Fruit fly (Drosophila melanogaster) whole organism, prepupa: ENCODE measurements around the gene Pkg21D.

Source experiments
- Blimp-1 ChIP-seq: fragments of 200-800 bp; sonication (Bioruptor generic); optimal IDR thresholded peaks from 3 replicates; lab custom pipeline; 2017; ENCODE audit warnings: missing biosample characterization, missing genetic modification characterization, mild to moderate bottlenecking, moderate library complexity, missing genetic modification reagents
- CG10669 ChIP-seq: fragments of 200-800 bp; sonication (Bioruptor generic); optimal IDR thresholded peaks from 3 replicates; lab custom pipeline; 2018; ENCODE audit warnings: missing biosample characterization, mild to moderate bottlenecking, missing genetic modification characterization, moderate library complexity
- CG11762 ChIP-seq: fragments of 200-800 bp; sonication (Bioruptor generic); optimal IDR thresholded peaks from 3 replicates; lab custom pipeline; 2016; ENCODE audit warnings: missing biosample characterization, missing genetic modification characterization; ENCODE audit not compliant: insufficient read depth
- CG11902 ChIP-seq: fragments of 200-800 bp; sonication (Bioruptor generic); optimal IDR thresholded peaks from 3 replicates; lab custom pipeline; 2016; ENCODE audit warnings: missing biosample characterization, missing genetic modification characterization
- CG15336 ChIP-seq: fragments of 200-800 bp; sonication (Bioruptor generic); IDR thresholded peaks from 2 replicates; pipeline ENCODE4 v1.3.6; 2022; ENCODE audit warnings: missing biosample characterization, missing genetic modification characterization
- CG1621 ChIP-seq: fragments of 200-800 bp; sonication (Bioruptor generic); optimal IDR thresholded peaks from 3 replicates; lab custom pipeline; 2018; ENCODE audit warnings: missing biosample characterization, mild to moderate bottlenecking, missing genetic modification characterization
- CG16779 ChIP-seq: fragments of 200-800 bp; sonication (Bioruptor generic); optimal IDR thresholded peaks from 3 replicates; lab custom pipeline; 2017; ENCODE audit warnings: missing biosample characterization, mild to moderate bottlenecking, missing genetic modification characterization
- CG31627 ChIP-seq: fragments of 200-800 bp; sonication (Bioruptor generic); optimal IDR thresholded peaks from 3 replicates; lab custom pipeline; 2016; ENCODE audit warnings: missing biosample characterization, missing genetic modification characterization
- CG32006 ChIP-seq: fragments of 200-800 bp; sonication (Bioruptor generic); optimal IDR thresholded peaks from 3 replicates; lab custom pipeline; 2017; ENCODE audit warnings: missing biosample characterization, mild to moderate bottlenecking, missing genetic modification characterization
- CG3919 ChIP-seq: fragments of 200-800 bp; sonication (Bioruptor generic); optimal IDR thresholded peaks from 3 replicates; lab custom pipeline; 2016; ENCODE audit warnings: missing biosample characterization, missing genetic modification characterization
- CG4318 ChIP-seq: fragments of 200-800 bp; sonication (Bioruptor generic); optimal IDR thresholded peaks from 3 replicates; lab custom pipeline; 2017; ENCODE audit warnings: missing biosample characterization, mild to moderate bottlenecking, missing genetic modification characterization
- CG6163 ChIP-seq: fragments of 200-800 bp; sonication (Bioruptor generic); IDR thresholded peaks from 3 replicates; pipeline ENCODE4 v1.3.6; 2022; ENCODE audit warnings: missing biosample characterization, missing genetic modification characterization
- CG6276 ChIP-seq: fragments of 200-800 bp; sonication (Bioruptor generic); optimal IDR thresholded peaks from 2 replicates; lab custom pipeline; 2017; ENCODE audit warnings: missing biosample characterization, mild to moderate bottlenecking, missing genetic modification characterization
- CG6792 ChIP-seq: fragments of 200-800 bp; sonication (Bioruptor generic); optimal IDR thresholded peaks from 3 replicates; lab custom pipeline; 2016; ENCODE audit warnings: missing biosample characterization, missing genetic modification characterization
- CG6808 ChIP-seq: fragments of 200-800 bp; sonication (Bioruptor generic); optimal IDR thresholded peaks from 3 replicates; lab custom pipeline; 2017; ENCODE audit warnings: missing biosample characterization, missing genetic modification characterization, mild to moderate bottlenecking, moderate library complexity, missing genetic modification reagents
- CG6854 ChIP-seq: fragments of 200-800 bp; sonication (Bioruptor generic); optimal IDR thresholded peaks from 2 replicates; lab custom pipeline; 2017; ENCODE audit warnings: missing biosample characterization, mild to moderate bottlenecking, missing genetic modification characterization
- CG7368 ChIP-seq: fragments of 200-800 bp; sonication (Bioruptor generic); optimal IDR thresholded peaks from 3 replicates; lab custom pipeline; 2016; ENCODE audit warnings: missing biosample characterization, missing genetic modification characterization
- CG8119 ChIP-seq: fragments of 200-800 bp; sonication (Bioruptor generic); IDR thresholded peaks from 3 replicates; pipeline ENCODE4 v1.3.6; 2022; ENCODE audit warnings: missing biosample characterization, missing genetic modification characterization
- CG8319 ChIP-seq: fragments of 200-800 bp; sonication (Bioruptor generic); optimal IDR thresholded peaks from 3 replicates; lab custom pipeline; 2016; ENCODE audit warnings: missing biosample characterization, missing genetic modification characterization
- Eip75B ChIP-seq: fragments of 200-800 bp; sonication (Bioruptor generic); optimal IDR thresholded peaks from 3 replicates; lab custom pipeline; 2016; ENCODE audit warnings: missing biosample characterization, missing genetic modification characterization
- Eip78C ChIP-seq: fragments of 200-800 bp; sonication (Bioruptor generic); peaks from one replicate; lab custom pipeline; 2016; ENCODE audit warnings: missing biosample characterization, missing genetic modification characterization
- Ets21C ChIP-seq: fragments of 200-800 bp; sonication (Bioruptor generic); optimal IDR thresholded peaks from 3 replicates; lab custom pipeline; 2016; ENCODE audit warnings: missing biosample characterization, missing genetic modification characterization
- Gug ChIP-seq: fragments of 200-800 bp; sonication (Bioruptor generic); IDR thresholded peaks from 2 replicates; pipeline ENCODE4 v1.3.6; 2022; ENCODE audit warnings: missing biosample characterization, missing genetic modification characterization
- Lpt ChIP-seq: fragments of 200-800 bp; sonication (Bioruptor generic); optimal IDR thresholded peaks from 3 replicates; lab custom pipeline; 2016; ENCODE audit warnings: missing biosample characterization, missing genetic modification characterization
- Met ChIP-seq: fragments of 200-800 bp; sonication (Bioruptor generic); optimal IDR thresholded peaks from 3 replicates; lab custom pipeline; 2016; ENCODE audit warnings: missing biosample characterization, missing genetic modification characterization
- OdsH ChIP-seq: fragments of 200-800 bp; sonication (Bioruptor generic); optimal IDR thresholded peaks from 3 replicates; lab custom pipeline; 2016; ENCODE audit warnings: missing biosample characterization, missing genetic modification characterization
- Smox ChIP-seq: fragments of 200-800 bp; sonication (Bioruptor generic); optimal IDR thresholded peaks from 3 replicates; lab custom pipeline; 2016; ENCODE audit warnings: missing biosample characterization, missing genetic modification characterization
- Sox102F ChIP-seq: fragments of 200-800 bp; sonication (Bioruptor generic); optimal IDR thresholded peaks from 2 replicates; lab custom pipeline; 2016; ENCODE audit warnings: missing biosample characterization, mild to moderate bottlenecking, missing genetic modification characterization
- Sox14 ChIP-seq: fragments of 200-800 bp; sonication (Bioruptor generic); optimal IDR thresholded peaks from 3 replicates; lab custom pipeline; 2016; ENCODE audit warnings: missing biosample characterization, missing genetic modification characterization
- achi ChIP-seq: fragments of 200-800 bp; sonication (Bioruptor generic); optimal IDR thresholded peaks from 3 replicates; lab custom pipeline; 2016; ENCODE audit warnings: missing biosample characterization, missing genetic modification characterization
- cyc ChIP-seq: fragments of 200-800 bp; sonication (Bioruptor generic); optimal IDR thresholded peaks from 3 replicates; lab custom pipeline; 2016; ENCODE audit warnings: missing biosample characterization, missing genetic modification characterization
- dac ChIP-seq: fragments of 200-800 bp; sonication (Bioruptor generic); optimal IDR thresholded peaks from 2 replicates; lab custom pipeline; 2017; ENCODE audit warnings: missing biosample characterization, mild to moderate bottlenecking, missing genetic modification characterization
- dsx ChIP-seq: fragments of 200-800 bp; optimal IDR thresholded peaks from 3 replicates; lab custom pipeline; 2019; ENCODE audit warnings: missing biosample characterization, mild to moderate bottlenecking, missing genetic modification characterization, moderate library complexity; ENCODE audit not compliant: poor library complexity, severe bottlenecking
- eg ChIP-seq: fragments of 200-800 bp; sonication (Bioruptor generic); IDR thresholded peaks from 3 replicates; pipeline ENCODE4 v1.3.6; 2022; ENCODE audit warnings: missing biosample characterization, missing genetic modification characterization
- esn ChIP-seq: fragments of 200-800 bp; sonication (Bioruptor generic); optimal IDR thresholded peaks from 2 replicates; lab custom pipeline; 2016; ENCODE audit warnings: missing biosample characterization, mild to moderate bottlenecking, missing genetic modification characterization, moderate library complexity
- fd59A ChIP-seq: fragments of 200-800 bp; sonication (Bioruptor generic); optimal IDR thresholded peaks from 2 replicates; lab custom pipeline; 2017; ENCODE audit warnings: missing biosample characterization, mild to moderate bottlenecking, missing genetic modification characterization, missing genetic modification reagents
- fkh ChIP-seq: fragments of 200-800 bp; sonication (Bioruptor generic); optimal IDR thresholded peaks from 3 replicates; lab custom pipeline; 2017; ENCODE audit warnings: missing biosample characterization, mild to moderate bottlenecking, missing genetic modification characterization, moderate library complexity
- lz ChIP-seq: fragments of 200-800 bp; sonication (Bioruptor generic); optimal IDR thresholded peaks from 3 replicates; lab custom pipeline; 2016; ENCODE audit warnings: missing biosample characterization, missing genetic modification characterization
- pdm3 ChIP-seq: fragments of 200-800 bp; sonication (Bioruptor generic); optimal IDR thresholded peaks from 3 replicates; lab custom pipeline; 2016; ENCODE audit warnings: missing biosample characterization, missing genetic modification characterization
- salr ChIP-seq, 2 experiments: fragments of 200-800 bp; sonication (Bioruptor generic); optimal IDR thresholded peaks; 3 replicates each; lab custom pipeline; 2016 to 2018; ENCODE audit warnings: missing biosample characterization in 2 of 2, missing genetic modification characterization in 2 of 2, mild to moderate bottlenecking in 1 of 2
- spab ChIP-seq: fragments of 200-800 bp; sonication (Bioruptor generic); optimal IDR thresholded peaks from 2 replicates; lab custom pipeline; 2017; ENCODE audit warnings: missing biosample characterization, mild to moderate bottlenecking, missing genetic modification characterization, missing genetic modification reagents
- ss ChIP-seq, 2 experiments: fragments of 200-800 bp; sonication (Bioruptor generic); optimal IDR thresholded peaks; 2 replicates in 1 of 2; 3 replicates in 1 of 2; lab custom pipeline; 2017 to 2018; ENCODE audit warnings: mild to moderate bottlenecking in 2 of 2, missing biosample characterization in 2 of 2, missing genetic modification characterization in 2 of 2, moderate library complexity in 1 of 2
- svp ChIP-seq: fragments of 200-800 bp; sonication (Bioruptor generic); peaks from one replicate; lab custom pipeline; 2016; ENCODE audit warnings: missing biosample characterization, missing genetic modification characterization
- topi ChIP-seq: fragments of 200-800 bp; sonication (Bioruptor generic); optimal IDR thresholded peaks from 3 replicates; lab custom pipeline; 2016; ENCODE audit warnings: missing biosample characterization, missing genetic modification characterization
- vri ChIP-seq: fragments of 200-800 bp; sonication (Bioruptor generic); optimal IDR thresholded peaks from 3 replicates; lab custom pipeline; 2016; ENCODE audit warnings: missing biosample characterization, mild to moderate bottlenecking, missing genetic modification characterization

Pkg21D gene

dm6 chr2L:827049-827448, 36.5 kb upstream of the Pkg21D start:
- TF ChIP-seq CG6808 (GFP tag; lab: Kevin White, UChicago), result no peak
- TF ChIP-seq Sox102F (GFP tag; lab: Kevin White, UChicago), result no peak
- TF ChIP-seq Ets21C, result no peak
- TF ChIP-seq svp, result peak; percentile 92
- TF ChIP-seq CG16779 (tag; lab: Kevin White, UChicago), result no peak
- TF ChIP-seq dac, result no peak
- no peak for TF ChIP-seq achi (GFP tag; lab: Kevin White, UChicago)

dm6 chr2L:826388-826787, 35.8 kb upstream of the Pkg21D start:
- TF ChIP-seq CG16779 (tag; lab: Kevin White, UChicago) (no peak), CG8319 (no peak), Eip75B (GFP tag; lab: Kevin White, UChicago) (no peak), CG15336 (GFP tag; lab: Robert Waterston, UW) (no peak), Smox (GFP tag; lab: Kevin White, UChicago) (no peak), CG6808 (GFP tag; lab: Kevin White, UChicago) (no peak), dac (no peak), CG11902 (GFP tag; lab: Kevin White, UChicago) (no peak)

- peak; percentile 21; the same call in 1 of the 2 replicates for TF ChIP-seq CG15336 (GFP tag; lab: Robert Waterston, UW)
- TF ChIP-seq CG32006 (GFP tag; lab: Kevin White, UChicago), result peak; percentile 21
- peak; percentile 60 for TF ChIP-seq Sox14 (GFP tag; lab: Kevin White, UChicago)
- TF ChIP-seq CG6854 (GFP tag; lab: Kevin White, UChicago), result peak; percentile 35
- no peak for TF ChIP-seq Gug (GFP tag; lab: Robert Waterston, UW)
- peak; percentile 20 for TF ChIP-seq pdm3
- peak; percentile 60 for TF ChIP-seq svp
- TF ChIP-seq eg (GFP tag; lab: Robert Waterston, UW), result peak; percentile 34; the same call in 1 of the 3 replicates
- TF ChIP-seq esn, result peak; percentile 54
- TF ChIP-seq Lpt (GFP tag; lab: Kevin White, UChicago), result peak; percentile 12
- peak; percentile 33 for TF ChIP-seq cyc
- TF ChIP-seq CG3919 (GFP tag; lab: Kevin White, UChicago), result peak; percentile 32
- peak; percentile 6 for TF ChIP-seq CG6792 (GFP tag; lab: Kevin White, UChicago)
- TF ChIP-seq salr (GFP tag; optimal IDR thresholded peaks at IDR 0.05; lab: Kevin White, UChicago), result no peak
- peak; percentile 14 for TF ChIP-seq Ets21C
- TF ChIP-seq CG8119, result peak; percentile 30; the same call in 1 of the 3 replicates
- TF ChIP-seq CG16779 (tag; lab: Kevin White, UChicago), result peak; percentile 32
- TF ChIP-seq Blimp-1 (GFP tag; lab: Kevin White, UChicago), result no peak
- no peak for TF ChIP-seq Smox (GFP tag; lab: Kevin White, UChicago)
- peak; percentile 26 for TF ChIP-seq CG1621 (tag; lab: Kevin White, UChicago)
- TF ChIP-seq Sox102F (GFP tag; lab: Kevin White, UChicago), result no peak
- peak; percentile 86 for TF ChIP-seq Eip78C (GFP tag; lab: Kevin White, UChicago)
- TF ChIP-seq CG7368 (GFP tag; lab: Kevin White, UChicago), result no peak
- TF ChIP-seq CG6163 (GFP tag; lab: Robert Waterston, UW), result peak; percentile 59; the same call in 1 of the 3 replicates
- no peak for TF ChIP-seq spab
- no peak for TF ChIP-seq CG6276 (GFP tag; lab: Kevin White, UChicago)
- TF ChIP-seq CG6808 (GFP tag; lab: Kevin White, UChicago), result peak; percentile 55
- TF ChIP-seq achi (GFP tag; lab: Kevin White, UChicago), result peak; percentile 13
- no peak for TF ChIP-seq CG4318
- TF ChIP-seq lz (GFP tag; lab: Kevin White, UChicago), result peak; percentile 29
- TF ChIP-seq ss (GFP tag; optimal IDR thresholded peaks at IDR 0.05; lab: Kevin White, UChicago), result peak in 1 of 2 experiments; percentile 33
- no peak for TF ChIP-seq Met
- TF ChIP-seq fd59A (GFP tag; lab: Kevin White, UChicago), result no peak
- TF ChIP-seq CG10669, result peak; percentile 9
- peak; percentile 13 for TF ChIP-seq dsx (GFP tag; lab: Kevin White, UChicago)
- TF ChIP-seq OdsH, result no peak
- peak; percentile 66 for TF ChIP-seq fkh (GFP tag; lab: Kevin White, UChicago)
- TF ChIP-seq topi (GFP tag; lab: Kevin White, UChicago), result peak; percentile 38
- TF ChIP-seq vri (GFP tag; lab: Kevin White, UChicago), result peak; percentile 70
- no peak for TF ChIP-seq CG11762 (GFP tag; lab: Kevin White, UChicago)
- peak; percentile 59 for TF ChIP-seq Eip75B (GFP tag; lab: Kevin White, UChicago)
- peak; percentile 41 for TF ChIP-seq CG31627 (GFP tag; lab: Kevin White, UChicago)
Observed at dm6 chr2L:825768-826263, 35.2 kb upstream of the Pkg21D start, which contains the start of the genes CG3862 and dock. Gene CG3862 (minus strand): TSS chr2L:825861. Gene dock (plus strand): TSS chr2L:825969.
